Fruit fly (Drosophila melanogaster): ENCODE results near the gene unc80.
A peak's percentile ranks its signal among the peaks of the same experiment; 100 is the strongest.

The unc80 gene

DNA sequence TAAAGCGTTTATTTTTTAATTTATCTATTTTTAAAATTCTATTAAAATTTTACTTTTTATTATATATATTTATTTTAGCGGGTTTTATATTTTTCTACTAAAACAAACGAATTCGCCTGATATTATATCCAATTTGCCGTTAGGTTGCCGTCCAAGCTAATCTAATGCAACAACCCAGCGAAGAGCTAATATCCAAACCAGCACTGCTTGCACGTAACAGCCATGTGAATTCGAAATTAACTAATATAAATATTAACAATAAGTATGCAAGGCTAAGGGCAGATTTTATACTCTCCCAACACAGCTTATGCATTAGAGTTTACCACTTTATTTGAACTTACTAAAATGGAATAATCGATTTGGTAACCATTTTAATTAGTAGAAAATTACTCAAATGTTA is 10.5 kb upstream of the unc80 start (continued):
- no peak for TF ChIP-seq Awh (GFP tag; IDR thresholded peaks at IDR 0.05)
- no peak for TF ChIP-seq CG43689 (GFP tag; IDR thresholded peaks at IDR 0.05)
- peak; percentile 63 for TF ChIP-seq CTCF (GFP tag; optimal IDR thresholded peaks at IDR 0.05)
- TF ChIP-seq kah (GFP tag; optimal IDR thresholded peaks at IDR 0.05), result no peak
- TF ChIP-seq CG9215 (GFP tag; IDR thresholded peaks at IDR 0.05), result no peak
- no peak for TF ChIP-seq HmgD (GFP tag; optimal IDR thresholded peaks at IDR 0.05)
- TF ChIP-seq CG8290 (GFP tag; optimal IDR thresholded peaks at IDR 0.05), result no peak
- peak in 1 of 2 experiments; percentile 67 for TF ChIP-seq CG8290 (tag; optimal IDR thresholded peaks at IDR 0.05)
- TF ChIP-seq NFAT (GFP tag; IDR thresholded peaks at IDR 0.05), result no peak
- TF ChIP-seq fd96Cb (tag; optimal IDR thresholded peaks at IDR 0.05), result no peak
- no peak for TF ChIP-seq Hr78 (GFP tag; optimal IDR thresholded peaks at IDR 0.05)
- TF ChIP-seq stwl (tag; optimal IDR thresholded peaks at IDR 0.05), result peak; percentile 28
- peak; percentile 16 for TF ChIP-seq Dp (GFP tag; optimal IDR thresholded peaks at IDR 0.05)
- peak; percentile 75 for TF ChIP-seq pita (GFP tag; optimal IDR thresholded peaks at IDR 0.05)
- no peak for TF ChIP-seq ap (GFP tag; IDR thresholded peaks at IDR 0.05)
- TF ChIP-seq CG7839 (tag; optimal IDR thresholded peaks at IDR 0.05), result no peak
- TF ChIP-seq CG7745 (tag; optimal IDR thresholded peaks at IDR 0.05), result no peak
- TF ChIP-seq CG12659 (GFP tag; optimal IDR thresholded peaks at IDR 0.05), result peak; percentile 7
- peak; percentile 29; the same call in 1 of the 3 replicates for TF ChIP-seq CG2199 (GFP tag; IDR thresholded peaks at IDR 0.05)
- no peak for TF ChIP-seq yki (optimal IDR thresholded peaks at IDR 0.05)
- peak; percentile 18 for TF ChIP-seq HmgZ (tag; optimal IDR thresholded peaks at IDR 0.05)
- no peak for TF ChIP-seq Dfd (GFP tag; optimal IDR thresholded peaks at IDR 0.05)
- TF ChIP-seq Lhr (GFP tag; optimal IDR thresholded peaks at IDR 0.05), result peak; percentile 32
- no peak for TF ChIP-seq ftz-f1 (GFP tag; optimal IDR thresholded peaks at IDR 0.05)
- TF ChIP-seq kni (GFP tag; optimal IDR thresholded peaks at IDR 0.05), result no peak
- TF ChIP-seq Scr (GFP tag; IDR thresholded peaks at IDR 0.05; ENCODE audit: partially characterized antibody), result no peak
- TF ChIP-seq nau (GFP tag; optimal IDR thresholded peaks at IDR 0.05), result no peak
- TF ChIP-seq caup (GFP tag; optimal IDR thresholded peaks at IDR 0.05; ENCODE audit: severe bottlenecking), result no peak
- TF ChIP-seq jigr1 (GFP tag; IDR thresholded peaks at IDR 0.05), result no peak
- TF ChIP-seq Sry-β (GFP tag; optimal IDR thresholded peaks at IDR 0.05), result no peak
- TF ChIP-seq CG17568 (GFP tag; optimal IDR thresholded peaks at IDR 0.05), result no peak
- TF ChIP-seq tgo (GFP tag; IDR thresholded peaks at IDR 0.05), result no peak
- peak; percentile 92 for TF ChIP-seq Myb (GFP tag; optimal IDR thresholded peaks at IDR 0.05)
- TF ChIP-seq trem (tag; optimal IDR thresholded peaks at IDR 0.05), result no peak
- no peak for TF ChIP-seq CG9797 (GFP tag; optimal IDR thresholded peaks at IDR 0.05)
- no peak for TF ChIP-seq CG2875 (GFP tag; optimal IDR thresholded peaks at IDR 0.05)
- no peak for TF ChIP-seq Camta (GFP tag; optimal IDR thresholded peaks at IDR 0.05)
- TF ChIP-seq CG31365 (tag; optimal IDR thresholded peaks at IDR 0.05), result peak; percentile 95
- no peak for TF ChIP-seq pros (GFP tag; optimal IDR thresholded peaks at IDR 0.05)
- no peak for TF ChIP-seq NK7.1 (GFP tag; optimal IDR thresholded peaks at IDR 0.05)
- TF ChIP-seq Elba2 (GFP tag; optimal IDR thresholded peaks at IDR 0.05), result peak; percentile 9
- no peak for TF ChIP-seq CG18764 (GFP tag; optimal IDR thresholded peaks at IDR 0.05)
- TF ChIP-seq Nf-YA (GFP tag; IDR thresholded peaks at IDR 0.05), result no peak
- no peak for TF ChIP-seq CG17328 (GFP tag; IDR thresholded peaks at IDR 0.05)
- TF ChIP-seq Atf6 (GFP tag; IDR thresholded peaks at IDR 0.05), result no peak
- TF ChIP-seq CG12104 (GFP tag; optimal IDR thresholded peaks at IDR 0.05), result no peak
- no peak for TF ChIP-seq ems (GFP tag; optimal IDR thresholded peaks at IDR 0.05)
- peak; percentile 32; the same call in 1 of the 3 replicates for TF ChIP-seq Opbp (GFP tag; IDR thresholded peaks at IDR 0.05; ENCODE audit: partially characterized antibody)
- no peak for TF ChIP-seq Sry-δ (GFP tag; optimal IDR thresholded peaks at IDR 0.05)
- no peak for TF ChIP-seq peb (GFP tag; IDR thresholded peaks at IDR 0.05)
- peak; percentile 68 for TF ChIP-seq Ets65A (GFP tag)
- no peak for TF ChIP-seq sima (GFP tag; optimal IDR thresholded peaks at IDR 0.05)

All from whole organism, embryonic.